Fruit fly (Drosophila melanogaster) whole organism, prepupa: Measurements from ENCODE around the gene CG7523.

Experiments used
- CG6792 ChIP-seq: fragments of 200-800 bp; sonication (Bioruptor generic); optimal IDR thresholded peaks from 3 replicates; lab custom pipeline; 2016; ENCODE audit warnings: missing biosample characterization, missing genetic modification characterization
- CG6854 ChIP-seq: fragments of 200-800 bp; sonication (Bioruptor generic); optimal IDR thresholded peaks from 2 replicates; lab custom pipeline; 2017; ENCODE audit warnings: missing biosample characterization, mild to moderate bottlenecking, missing genetic modification characterization

DNA sequence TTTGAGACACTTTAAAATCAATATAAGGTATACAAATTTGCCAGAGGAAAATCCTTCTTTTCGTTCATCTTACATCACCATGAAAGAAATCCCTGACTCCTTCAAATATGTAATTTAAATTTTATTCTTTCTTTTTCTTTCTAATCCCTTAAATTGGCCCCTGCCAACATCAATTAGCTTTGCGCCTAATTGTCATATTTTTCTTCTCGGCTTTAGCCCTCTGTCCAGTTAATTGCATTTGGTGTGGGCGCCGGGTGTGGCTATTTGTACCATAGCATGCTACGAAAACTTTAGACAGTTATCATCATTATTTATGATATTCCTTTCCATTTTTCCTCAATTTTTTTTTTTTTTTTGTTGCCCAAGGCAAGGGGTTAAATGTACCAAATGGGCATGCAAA, 40.3 kb downstream of the CG7523 start, which contains the start of gene CG43175:
- no peak for TF ChIP-seq CG6854
- no peak for TF ChIP-seq CG6792 (GFP tag; lab: Kevin White, UChicago)
